Fruit fly (Drosophila melanogaster): ENCODE results near the gene CG17917.

CG17917 gene

dm6 chr3R:6373512-6374306, 31.9 kb downstream of the CG17917 start:
- no peak for TF ChIP-seq CTCF (optimal IDR thresholded peaks at IDR 0.05)
- TF ChIP-seq CG8478 (optimal IDR thresholded peaks at IDR 0.05), result no peak

- TF ChIP-seq CTCF (optimal IDR thresholded peaks at IDR 0.05) (no peak), CG8478 (optimal IDR thresholded peaks at IDR 0.05) (no peak)
These were observed 32.5 kb downstream of the CG17917 start, which contains the start of gene CG42564 for dm6 chr3R:6374307-6374574. Gene CG42564 (plus strand): TSS chr3R:6374475.

- TF ChIP-seq CG8478 (optimal IDR thresholded peaks at IDR 0.05), result no peak
- TF ChIP-seq CTCF (optimal IDR thresholded peaks at IDR 0.05), result no peak
These were observed 34.2 kb downstream of the CG17917 start, which contains the start of gene CRAT for dm6 chr3R:6375944-6376343. Gene CRAT (minus strand): TSS chr3R:6376044.

dm6 chr3R:6377497-6377896, 35.7 kb downstream of the CG17917 start, which contains the start of gene CG42537:
Gene CG42537 (plus strand): TSS chr3R:6377797.
- TF ChIP-seq CTCF (optimal IDR thresholded peaks at IDR 0.05) (no peak), CG8478 (optimal IDR thresholded peaks at IDR 0.05) (no peak)

- TF ChIP-seq CG8478 (optimal IDR thresholded peaks at IDR 0.05) (no peak), CTCF (optimal IDR thresholded peaks at IDR 0.05) (no peak)
These were observed 38.4 kb downstream of the CG17917 start, which contains the start of the genes CG1024 and TfIIFalpha for dm6 chr3R:6380129-6380528. Gene CG1024 (minus strand): TSS chr3R:6380328. Gene TfIIFalpha (plus strand): TSS chr3R:6380467.

- TF ChIP-seq CG8478 (optimal IDR thresholded peaks at IDR 0.05), result no peak
- TF ChIP-seq CTCF (optimal IDR thresholded peaks at IDR 0.05), result no peak
These were observed 40.0 kb downstream of the CG17917 start for dm6 chr3R:6381784-6382183.

DNA sequence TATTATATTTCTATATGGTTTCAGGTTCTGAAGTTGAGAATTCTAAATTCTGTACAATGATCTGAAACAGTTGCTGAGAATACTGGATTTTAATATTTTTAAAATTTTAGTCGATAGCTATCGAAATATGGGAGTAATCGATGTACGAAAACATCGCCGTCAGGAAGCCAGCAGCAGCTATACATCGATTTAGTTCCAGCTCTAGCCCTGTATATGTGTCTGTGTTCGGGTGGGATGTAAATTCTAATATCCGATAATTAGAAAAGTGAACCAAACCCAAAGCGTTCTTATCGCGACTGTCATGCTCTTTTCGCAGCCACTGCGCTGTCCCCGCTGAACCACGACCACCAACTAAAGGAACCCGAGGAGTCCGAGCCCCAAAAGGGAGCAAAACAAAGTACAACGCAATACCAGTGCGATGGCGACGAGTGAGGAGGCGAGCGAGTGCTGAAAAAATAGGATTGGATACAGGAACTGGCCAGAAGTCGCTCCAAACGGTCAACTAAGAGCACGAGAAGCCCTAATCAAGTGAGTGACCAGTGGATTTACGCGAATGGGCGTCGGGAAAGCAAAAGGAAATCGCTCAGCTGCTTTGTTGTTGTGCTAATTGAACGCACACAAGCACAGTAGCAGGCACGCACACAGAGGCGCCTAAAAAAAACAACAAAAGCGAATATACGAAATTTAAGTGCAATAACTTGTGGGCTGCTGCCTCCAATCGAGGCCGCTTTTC, 41.1 kb downstream of the CG17917 start, which contains the start of gene gzl:
Gene gzl (plus strand): TSS at position 182 of the 733 bp plus-strand sequence.
- TF ChIP-seq CG8478 (optimal IDR thresholded peaks at IDR 0.05) (no peak), CTCF (optimal IDR thresholded peaks at IDR 0.05) (no peak)

- TF ChIP-seq CG8478 (optimal IDR thresholded peaks at IDR 0.05), result no peak
These were observed 41.6 kb downstream of the CG17917 start for dm6 chr3R:6383466-6383769.

DNA sequence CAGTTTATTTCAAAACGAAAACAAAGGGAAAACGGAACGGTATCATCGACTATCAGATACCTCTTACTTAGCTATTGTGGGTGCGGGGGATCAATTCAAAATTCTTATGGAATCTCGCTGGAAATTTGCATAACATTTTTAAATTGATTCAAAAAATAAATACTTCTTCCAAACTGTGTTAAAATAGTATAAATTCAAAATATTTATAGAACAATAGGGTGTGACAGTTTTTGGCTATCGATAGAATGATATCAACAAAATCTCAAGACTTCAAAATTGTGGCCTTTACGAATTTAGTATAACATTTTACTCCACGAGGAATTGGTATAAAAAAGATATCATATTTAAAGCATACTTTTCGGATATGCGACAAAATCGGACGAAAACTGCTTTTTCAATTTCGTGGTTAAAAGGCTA, 46.7 kb downstream of the CG17917 start:
- TF ChIP-seq CTCF (optimal IDR thresholded peaks at IDR 0.05), result no peak
- no peak for TF ChIP-seq CG8478 (optimal IDR thresholded peaks at IDR 0.05)
